Worm (Caenorhabditis elegans) whole organism, midembryonic: ENCODE data around the gene Y41C4A.8.

ENCODE experiments used
- T22C8.4 ChIP-seq: fragments of 200-800 bp; sonication (Bioruptor generic); IDR thresholded peaks from 2 replicates; pipeline ENCODE4 v1.3.6; 2022; ENCODE audit warnings: missing genetic modification characterization, missing compliant biosample characterization
- flt-1 ChIP-seq: fragments of 200-800 bp; sonication (Bioruptor generic); IDR thresholded peaks from 2 replicates; pipeline ENCODE4 v1.3.6; 2022; ENCODE audit warnings: missing genetic modification characterization, missing compliant biosample characterization
- klf-2 ChIP-seq: fragments of 200-800 bp; sonication (Bioruptor generic); conservative IDR thresholded peaks from 2 replicates; pipeline ENCODE4 v1.3.6; 2022; ENCODE audit warnings: missing genetic modification reagents, missing genetic modification characterization, missing compliant biosample characterization
- med-1 ChIP-seq: sonication (generic microtip); optimal IDR thresholded peaks from 2 replicates; lab custom pipeline; 2017; ENCODE audit warnings: missing genetic modification characterization, mild to moderate bottlenecking, missing compliant biosample characterization, antibody characterized with exemption, missing genetic modification reagents; ENCODE audit not compliant: insufficient read depth
- ref-1 ChIP-seq: fragments of 200-800 bp; sonication (Bioruptor generic); conservative IDR thresholded peaks from 2 replicates; pipeline ENCODE4 v1.3.6; 2022; ENCODE audit warnings: missing genetic modification reagents, missing genetic modification characterization, missing compliant biosample characterization
- tab-1 ChIP-seq: fragments of 200-800 bp; sonication (Bioruptor generic); IDR thresholded peaks from 2 replicates; pipeline ENCODE4 v1.3.6; 2022; ENCODE audit warnings: missing genetic modification characterization, missing compliant biosample characterization
- ztf-29 ChIP-seq: fragments of 200-800 bp; sonication (Bioruptor generic); IDR thresholded peaks from 2 replicates; pipeline ENCODE4 v1.3.6; 2022; ENCODE audit warnings: missing genetic modification reagents, missing genetic modification characterization, missing compliant biosample characterization

DNA sequence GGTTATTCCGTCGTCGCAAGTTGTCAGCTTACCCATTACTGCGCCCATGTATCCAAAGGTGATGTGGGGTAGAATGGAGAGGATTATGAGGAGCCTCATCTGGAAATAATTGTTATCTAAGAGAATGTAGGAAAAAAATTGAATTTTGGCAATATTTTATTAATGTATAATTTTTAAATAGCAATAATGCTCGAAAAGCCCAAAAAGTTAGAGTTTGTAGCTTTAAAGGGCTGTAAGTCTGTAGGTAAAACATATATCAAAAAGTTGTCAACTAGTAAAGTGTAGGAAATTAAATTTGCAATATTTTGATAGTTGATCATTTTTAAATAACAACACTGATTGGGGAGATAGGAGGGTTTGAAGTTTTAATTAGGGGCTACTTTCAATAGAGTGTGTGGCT is at the start of gene Y41C4A.8:
- TF ChIP-seq ref-1 (no peak), flt-1 (GFP tag; lab: Robert Waterston, UW) (no peak), T22C8.4 (GFP tag; lab: Robert Waterston, UW) (no peak), ztf-29 (GFP tag; lab: Robert Waterston, UW) (no peak), tab-1 (GFP tag; lab: Robert Waterston, UW) (no peak), med-1 (no peak), klf-2 (GFP tag; lab: Robert Waterston, UW) (no peak)
